Worm (Caenorhabditis elegans) whole organism, mixed stage, embryonic: ENCODE data around the gene smoc-1.

Experiments used
- M03D4.4 ChIP-seq: sonication (generic microtip); optimal IDR thresholded peaks from 2 replicates; lab custom pipeline; 2017; ENCODE audit warnings: mild to moderate bottlenecking, missing genetic modification characterization, missing compliant biosample characterization
- bed-3 ChIP-seq: fragments of 200-800 bp; sonication (Bioruptor generic); optimal IDR thresholded peaks from 3 replicates; lab custom pipeline; 2018; ENCODE audit warnings: mild to moderate bottlenecking, missing genetic modification characterization, moderate library complexity, missing compliant biosample characterization
- blmp-1 ChIP-seq: fragments of 150-350 bp; optimal IDR thresholded peaks from 2 replicates; lab custom pipeline; 2014; ENCODE audit warnings: missing biosample characterization, missing genetic modification characterization
- ceh-39 ChIP-seq: fragments of 150-350 bp; optimal IDR thresholded peaks from 2 replicates; lab custom pipeline; 2014; ENCODE audit warnings: missing biosample characterization, missing genetic modification characterization
- ceh-83 ChIP-seq: fragments of 200-800 bp; sonication (Bioruptor generic); optimal IDR thresholded peaks from 2 replicates; lab custom pipeline; 2018; ENCODE audit warnings: mild to moderate bottlenecking, missing genetic modification characterization, missing compliant biosample characterization
- ces-1 ChIP-seq: fragments of 150-350 bp; optimal IDR thresholded peaks from 2 replicates; lab custom pipeline; 2014; ENCODE audit warnings: missing biosample characterization, missing genetic modification reagents, missing genetic modification characterization
- cnd-1 ChIP-seq: fragments of 200-800 bp; sonication (Bioruptor generic); optimal IDR thresholded peaks from 2 replicates; lab custom pipeline; 2018; ENCODE audit warnings: mild to moderate bottlenecking, missing genetic modification characterization, missing compliant biosample characterization
- drap-1 ChIP-seq: fragments of 200-800 bp; sonication (Bioruptor generic); optimal IDR thresholded peaks from 3 replicates; lab custom pipeline; 2018; ENCODE audit warnings: mild to moderate bottlenecking, missing genetic modification characterization, missing compliant biosample characterization
- elt-1 ChIP-seq: sonication (generic microtip); optimal IDR thresholded peaks from 2 replicates; lab custom pipeline; 2017; ENCODE audit warnings: missing genetic modification characterization, mild to moderate bottlenecking, missing compliant biosample characterization, antibody characterized with exemption, moderate library complexity, borderline replicate concordance; ENCODE audit not compliant: insufficient read depth
- elt-3 ChIP-seq: fragments of 150-350 bp; optimal IDR thresholded peaks from 2 replicates; lab custom pipeline; 2014; ENCODE audit warnings: missing biosample characterization, missing genetic modification characterization
- flh-1 ChIP-seq: fragments of 200-800 bp; sonication (Bioruptor generic); optimal IDR thresholded peaks from 2 replicates; lab custom pipeline; 2018; ENCODE audit warnings: mild to moderate bottlenecking, missing genetic modification characterization, moderate library complexity, missing compliant biosample characterization
- ham-2 ChIP-seq: fragments of 200-800 bp; sonication (Bioruptor generic); optimal IDR thresholded peaks from 2 replicates; lab custom pipeline; 2018; ENCODE audit warnings: mild to moderate bottlenecking, missing genetic modification characterization, missing compliant biosample characterization
- hlh-1 ChIP-seq: fragments of 150-350 bp; optimal IDR thresholded peaks from 2 replicates; lab custom pipeline; 2014; ENCODE audit warnings: missing biosample characterization, missing genetic modification reagents, missing genetic modification characterization
- lin-13 ChIP-seq: fragments of 150-350 bp; optimal IDR thresholded peaks from 2 replicates; lab custom pipeline; 2014; ENCODE audit warnings: missing biosample characterization, missing genetic modification characterization
- lin-32 ChIP-seq: fragments of 200-800 bp; sonication (Bioruptor generic); optimal IDR thresholded peaks from 2 replicates; lab custom pipeline; 2018; ENCODE audit warnings: mild to moderate bottlenecking, missing genetic modification characterization, missing compliant biosample characterization
- lsy-2 ChIP-seq: fragments of 150-350 bp; optimal IDR thresholded peaks from 2 replicates; lab custom pipeline; 2014; ENCODE audit warnings: missing biosample characterization, missing genetic modification characterization
- mab-5 ChIP-seq: fragments of 150-350 bp; optimal IDR thresholded peaks from 2 replicates; lab custom pipeline; 2014; ENCODE audit warnings: missing biosample characterization, missing genetic modification characterization
- mep-1 ChIP-seq: fragments of 150-350 bp; optimal IDR thresholded peaks from 2 replicates; lab custom pipeline; 2017; ENCODE audit warnings: missing biosample characterization, missing genetic modification reagents, missing genetic modification characterization, inconsistent platforms
- mls-2 ChIP-seq: sonication (generic microtip); optimal IDR thresholded peaks from 2 replicates; lab custom pipeline; 2016; ENCODE audit warnings: mild to moderate bottlenecking, missing genetic modification characterization, moderate library complexity, missing compliant biosample characterization
- nhr-12 ChIP-seq: fragments of 150-350 bp; optimal IDR thresholded peaks from 2 replicates; lab custom pipeline; 2014; ENCODE audit warnings: missing biosample characterization, missing genetic modification characterization
- nhr-2 ChIP-seq: fragments of 150-350 bp; optimal IDR thresholded peaks from 2 replicates; lab custom pipeline; 2014; ENCODE audit warnings: missing biosample characterization, missing genetic modification characterization
- nhr-237 ChIP-seq: fragments of 150-350 bp; optimal IDR thresholded peaks from 2 replicates; lab custom pipeline; 2014; ENCODE audit warnings: missing biosample characterization, missing genetic modification characterization
- nhr-28 ChIP-seq: fragments of 150-350 bp; optimal IDR thresholded peaks from 2 replicates; lab custom pipeline; 2014; ENCODE audit warnings: missing biosample characterization, missing genetic modification characterization
- nhr-76 ChIP-seq: sonication (generic microtip); optimal IDR thresholded peaks from 2 replicates; lab custom pipeline; 2017; ENCODE audit warnings: missing biosample characterization, missing genetic modification characterization
- pha-4 ChIP-seq: fragments of 150-350 bp; optimal IDR thresholded peaks from 2 replicates; lab custom pipeline; 2018; ENCODE audit warnings: missing biosample characterization, missing genetic modification reagents, missing genetic modification characterization
- sem-2 ChIP-seq: fragments of 200-800 bp; sonication (Bioruptor generic); optimal IDR thresholded peaks from 2 replicates; lab custom pipeline; 2018; ENCODE audit warnings: mild to moderate bottlenecking, missing genetic modification characterization, missing compliant biosample characterization
- snpc-4 ChIP-seq: fragments of 150-350 bp; optimal IDR thresholded peaks from 2 replicates; lab custom pipeline; 2014; ENCODE audit warnings: missing biosample characterization, missing genetic modification characterization
- sptf-1 ChIP-seq: sonication (generic microtip); optimal IDR thresholded peaks from 2 replicates; lab custom pipeline; 2017; ENCODE audit warnings: mild to moderate bottlenecking, missing genetic modification characterization, moderate library complexity, missing compliant biosample characterization
- tbx-8 ChIP-seq: fragments of 200-800 bp; sonication (Bioruptor generic); optimal IDR thresholded peaks from 2 replicates; lab custom pipeline; 2018; ENCODE audit warnings: mild to moderate bottlenecking, missing genetic modification characterization, moderate library complexity, missing compliant biosample characterization
- unc-120 ChIP-seq: sonication (generic microtip); optimal IDR thresholded peaks from 2 replicates; lab custom pipeline; 2017; ENCODE audit warnings: missing genetic modification characterization, missing compliant biosample characterization; ENCODE audit not compliant: poor library complexity, severe bottlenecking
- unc-39 ChIP-seq: fragments of 150-350 bp; optimal IDR thresholded peaks from 2 replicates; lab custom pipeline; 2014; ENCODE audit warnings: missing biosample characterization, missing genetic modification characterization
- unc-62 ChIP-seq: fragments of 150-350 bp; optimal IDR thresholded peaks from 2 replicates; lab custom pipeline; 2014; ENCODE audit warnings: missing biosample characterization, missing genetic modification reagents, missing genetic modification characterization
- zip-8 ChIP-seq: fragments of 150-350 bp; optimal IDR thresholded peaks from 2 replicates; lab custom pipeline; 2014; ENCODE audit warnings: missing biosample characterization, missing genetic modification characterization
- ztf-11 ChIP-seq: fragments of 150-350 bp; optimal IDR thresholded peaks from 2 replicates; lab custom pipeline; 2014; ENCODE audit warnings: missing biosample characterization, missing genetic modification characterization

smoc-1 gene

DNA sequence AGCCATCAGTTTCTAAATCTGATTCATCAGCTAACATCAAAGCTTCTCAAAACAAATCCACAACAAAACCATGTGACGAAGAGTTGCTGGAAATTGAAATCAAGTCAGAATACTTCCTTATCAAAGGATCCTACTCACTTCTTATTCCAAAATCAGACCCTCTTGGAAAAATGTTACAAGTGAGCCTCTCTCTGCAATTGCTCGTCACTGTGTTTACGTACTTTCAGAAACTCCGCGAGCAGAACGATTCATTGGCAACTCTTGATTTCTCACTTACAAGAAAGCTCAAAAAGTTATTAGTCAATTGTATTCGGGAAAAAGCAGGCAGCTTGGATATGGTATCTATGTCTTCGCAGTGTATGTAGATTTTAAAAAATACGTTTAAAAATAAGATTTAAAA, 6.0 kb upstream of the smoc-1 start:
- TF ChIP-seq lin-13 (tag; lab: Kevin White, UChicago) (no peak), ceh-39 (no peak), sptf-1 (no peak), lsy-2 (tag; lab: Kevin White, UChicago) (no peak), mab-5 (tag; lab: Kevin White, UChicago) (no peak), ham-2 (no peak), flh-1 (no peak), zip-8 (tag; lab: Kevin White, UChicago) (no peak), unc-39 (tag; lab: Kevin White, UChicago) (no peak), lin-32 (no peak), mep-1 (tag; lab: Kevin White, UChicago) (no peak), ceh-83 (GFP tag; lab: Kevin White, UChicago) (no peak), elt-1 (tag; lab: Kevin White, UChicago) (no peak), drap-1 (GFP tag; lab: Kevin White, UChicago) (no peak), nhr-76 (tag; lab: Kevin White, UChicago) (no peak), nhr-237 (tag; lab: Kevin White, UChicago) (no peak), unc-62 (no peak), snpc-4 (tag; lab: Kevin White, UChicago) (no peak), mls-2 (tag; lab: Kevin White, UChicago) (no peak)

ce11 chrV:11755848-11756247, 1.6 kb upstream of the smoc-1 start:
- TF ChIP-seq zip-8 (tag; lab: Kevin White, UChicago) (no peak), ham-2 (no peak), mep-1 (tag; lab: Kevin White, UChicago) (no peak), sem-2 (GFP tag; lab: Kevin White, UChicago) (no peak), cnd-1 (no peak)

ce11 chrV:11758635-11759034, 1.2 kb downstream of the smoc-1 start, which contains the start of gene T04F3.3:
Gene T04F3.3, plus strand, starts transcription at chrV:11758935.
- TF ChIP-seq cnd-1 (no peak), mab-5 (tag; lab: Kevin White, UChicago) (no peak), blmp-1 (tag; lab: Kevin White, UChicago) (no peak), nhr-2 (tag; lab: Kevin White, UChicago) (no peak), bed-3 (no peak), unc-120 (tag; lab: Kevin White, UChicago) (no peak), tbx-8 (GFP tag; lab: Kevin White, UChicago) (no peak), nhr-76 (tag; lab: Kevin White, UChicago) (no peak), lin-13 (tag; lab: Kevin White, UChicago) (no peak), ces-1 (GFP tag; lab: Kevin White, UChicago) (no peak), ceh-83 (GFP tag; lab: Kevin White, UChicago) (no peak), pha-4 (tag; lab: Kevin White, UChicago) (no peak), hlh-1 (no peak)

- TF ChIP-seq M03D4.4 (tag; lab: Kevin White, UChicago) (no peak), cnd-1 (no peak), flh-1 (no peak), nhr-237 (tag; lab: Kevin White, UChicago) (no peak), elt-3 (no peak), ztf-11 (tag; lab: Kevin White, UChicago) (no peak)
These were observed 2.9 kb downstream of the smoc-1 start, which contains the start of gene T04F3.5 for ce11 chrV:11760371-11760770. Gene T04F3.5, plus strand, starts transcription at chrV:11760671.

- TF ChIP-seq cnd-1: no peak
- no peak for TF ChIP-seq mep-1 (tag; lab: Kevin White, UChicago)
- TF ChIP-seq elt-3: no peak
- TF ChIP-seq unc-120 (tag; lab: Kevin White, UChicago): no peak
- TF ChIP-seq zip-8 (tag; lab: Kevin White, UChicago): no peak
- no peak for TF ChIP-seq pha-4 (tag; lab: Kevin White, UChicago)
- no peak for TF ChIP-seq nhr-28 (tag; lab: Kevin White, UChicago)
- no peak for TF ChIP-seq lin-32
- TF ChIP-seq ham-2: no peak
- no peak for TF ChIP-seq nhr-12
- no peak for TF ChIP-seq lsy-2 (tag; lab: Kevin White, UChicago)
- no peak for TF ChIP-seq nhr-237 (tag; lab: Kevin White, UChicago)
- TF ChIP-seq unc-39 (tag; lab: Kevin White, UChicago): no peak
- TF ChIP-seq unc-62: no peak
- TF ChIP-seq elt-1 (tag; lab: Kevin White, UChicago): no peak
- TF ChIP-seq sem-2 (GFP tag; lab: Kevin White, UChicago): no peak
- no peak for TF ChIP-seq drap-1 (GFP tag; lab: Kevin White, UChicago)
These were observed 5.4 kb downstream of the smoc-1 start, which contains the start of gene T04F3.4 for ce11 chrV:11762863-11763262. Gene T04F3.4, minus strand, starts transcription at chrV:11763049.
